Worm (Caenorhabditis elegans): ENCODE results near the gene Y49G5B.1.

Gene Y49G5B.1

DNA sequence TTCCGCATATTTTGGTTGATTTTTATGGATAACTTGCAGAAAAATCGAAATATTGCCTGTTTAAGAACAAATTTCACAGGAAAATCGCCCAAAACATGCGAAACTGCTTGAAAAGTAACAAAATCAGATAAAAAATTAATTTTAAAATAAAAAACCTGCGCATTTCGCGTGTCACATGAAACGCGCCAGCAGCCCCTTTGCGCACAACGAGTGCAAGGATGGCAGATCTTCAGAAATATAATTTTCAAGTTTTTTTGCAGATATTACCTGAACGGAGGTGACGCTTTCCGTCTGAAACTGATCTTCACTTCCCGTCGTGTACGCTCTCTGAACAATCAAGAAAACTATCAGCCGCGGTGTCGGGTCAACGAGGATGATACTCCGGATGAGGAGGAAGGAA lies 51.8 kb downstream of the Y49G5B.1 start (continued):
- TF ChIP-seq snpc-4 (tag; optimal IDR thresholded peaks at IDR 0.05) (peak; percentile 55), ama-1 (optimal IDR thresholded peaks at IDR 0.05) (no peak), nhr-47 (tag; optimal IDR thresholded peaks at IDR 0.05) (peak; percentile 64), C04F5.9 (tag; optimal IDR thresholded peaks at IDR 0.05) (no peak), ceh-8 (GFP tag; optimal IDR thresholded peaks at IDR 0.05) (no peak), isw-1 (GFP tag; IDR thresholded peaks at IDR 0.05) (peak; percentile 24), lin-39 (tag; optimal IDR thresholded peaks at IDR 0.05) (no peak), ceh-88 (GFP tag; IDR thresholded peaks at IDR 0.05) (no peak), nhr-90 (tag; optimal IDR thresholded peaks at IDR 0.05; ENCODE audit: poor library complexity) (peak; percentile 5), nhr-85 (tag) (no peak)

DNA sequence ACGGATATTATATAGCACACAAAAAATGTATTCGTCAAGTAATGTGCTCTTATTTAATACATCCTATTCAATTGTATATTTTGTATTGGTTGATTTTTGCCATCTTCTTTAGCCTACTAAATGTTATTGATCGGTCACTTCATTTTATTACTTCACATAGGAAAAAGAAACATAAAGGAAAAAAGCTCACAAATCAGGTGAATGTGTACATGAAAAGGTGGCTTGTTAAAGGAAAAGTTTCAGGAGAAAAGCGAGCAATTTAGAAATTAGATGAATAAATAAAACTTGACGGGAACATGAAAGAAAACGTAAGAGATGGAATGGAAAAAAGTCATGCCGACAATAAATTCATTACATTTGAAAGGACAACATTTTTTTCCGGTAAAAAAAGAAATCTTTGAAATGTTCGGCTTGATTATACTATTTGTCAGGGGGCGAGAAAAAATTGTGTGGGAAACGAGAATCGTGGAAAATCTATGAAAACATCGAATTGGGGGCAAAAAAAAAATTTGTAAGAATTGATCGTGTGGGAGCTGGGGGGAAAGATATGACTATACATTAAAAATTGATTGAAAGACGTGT lies 52.4 kb downstream of the Y49G5B.1 start:
- TF ChIP-seq nhr-85 (tag) (peak; percentile 69), nhr-90 (tag; optimal IDR thresholded peaks at IDR 0.05; ENCODE audit: poor library complexity) (peak; percentile 14), sptf-1 (tag; optimal IDR thresholded peaks at IDR 0.05) (no peak), efl-1 (optimal IDR thresholded peaks at IDR 0.05) (no peak), efl-1 (GFP tag; optimal IDR thresholded peaks at IDR 0.05 in 1 of 2) (peak in 1 of 2 experiments; percentile 39)

DNA sequence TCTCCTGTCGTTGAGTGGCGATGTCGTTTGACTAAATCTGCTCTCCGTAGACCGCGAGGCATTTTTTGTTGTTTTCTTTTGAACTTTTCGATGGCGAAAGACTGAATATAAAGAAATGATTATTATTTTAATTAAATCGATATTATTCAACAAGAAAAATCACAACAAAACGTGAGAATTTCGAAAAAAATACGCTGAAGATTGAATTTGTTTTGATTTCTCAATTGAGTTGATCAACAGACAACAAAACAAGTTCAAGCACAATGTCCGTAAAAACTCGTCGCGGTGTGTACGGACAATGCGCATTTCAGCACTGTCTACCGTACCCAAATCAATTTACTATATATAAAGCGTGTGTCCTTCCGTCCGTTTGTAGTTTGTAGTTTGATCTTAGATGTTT lies 54.8 kb downstream of the Y49G5B.1 start, which contains the start of gene B0238.9:
Gene B0238.9 (minus strand): TSS at position 101 of the 400 bp plus-strand sequence.
- TF ChIP-seq ama-1 (optimal IDR thresholded peaks at IDR 0.05) (no peak), lsy-2 (tag; optimal IDR thresholded peaks at IDR 0.05) (no peak), lin-15B (tag; optimal IDR thresholded peaks at IDR 0.05) (no peak), ceh-8 (GFP tag; optimal IDR thresholded peaks at IDR 0.05) (no peak), nhr-90 (tag; optimal IDR thresholded peaks at IDR 0.05; ENCODE audit: poor library complexity) (no peak), unc-98 (GFP tag; IDR thresholded peaks at IDR 0.05) (no peak)
